Fruit fly (Drosophila melanogaster) whole organism, embryonic: ENCODE measurements around the gene yellow-e.
A peak's percentile ranks its signal among the peaks of the same experiment; 100 is the strongest.

ENCODE experiments used
- ATbp ChIP-seq: fragments of 200-800 bp; sonication (Bioruptor generic); optimal IDR thresholded peaks from 2 replicates; lab custom pipeline; 2017; ENCODE audit warnings: missing biosample characterization, mild to moderate bottlenecking, missing genetic modification characterization, missing genetic modification reagents
- Bteb2 ChIP-seq: fragments of 200-800 bp; sonication (Bioruptor generic); optimal IDR thresholded peaks from 2 replicates; lab custom pipeline; 2016; ENCODE audit warnings: missing biosample characterization, missing genetic modification characterization
- CG10267 ChIP-seq: fragments of 200-800 bp; sonication (Bioruptor generic); optimal IDR thresholded peaks from 2 replicates; lab custom pipeline; 2018; ENCODE audit warnings: missing biosample characterization, mild to moderate bottlenecking, missing genetic modification characterization, moderate library complexity
- CG11247 ChIP-seq: fragments of 200-800 bp; sonication (Bioruptor generic); IDR thresholded peaks from 2 replicates; pipeline ENCODE4 v1.3.6; 2022; ENCODE audit warnings: missing biosample characterization, missing genetic modification characterization
- CG12391 ChIP-seq: fragments of 200-800 bp; sonication (Bioruptor generic); optimal IDR thresholded peaks from 3 replicates; lab custom pipeline; 2018; ENCODE audit warnings: missing biosample characterization, mild to moderate bottlenecking, missing genetic modification characterization, moderate library complexity
- CG15011 ChIP-seq: fragments of 200-800 bp; sonication (Bioruptor generic); optimal IDR thresholded peaks from 3 replicates; lab custom pipeline; 2018; ENCODE audit warnings: missing biosample characterization, mild to moderate bottlenecking, missing genetic modification characterization
- CG1602 ChIP-seq: fragments of 200-800 bp; sonication (Bioruptor generic); optimal IDR thresholded peaks from 3 replicates; lab custom pipeline; 2016; ENCODE audit warnings: missing biosample characterization, missing genetic modification characterization
- CG16779 ChIP-seq: fragments of 200-800 bp; sonication (Bioruptor generic); IDR thresholded peaks from 2 replicates; pipeline ENCODE4 v1.3.6; 2022; ENCODE audit warnings: missing biosample characterization, missing genetic modification characterization
- CG18262 ChIP-seq: fragments of 200-800 bp; optimal IDR thresholded peaks from 3 replicates; lab custom pipeline; 2019; ENCODE audit warnings: missing biosample characterization, mild to moderate bottlenecking, missing genetic modification characterization, moderate library complexity
- CG18619 ChIP-seq: fragments of 200-800 bp; sonication (Bioruptor generic); optimal IDR thresholded peaks from 3 replicates; lab custom pipeline; 2017; ENCODE audit warnings: missing biosample characterization, mild to moderate bottlenecking, missing genetic modification characterization
- CG3065 ChIP-seq: fragments of 200-800 bp; sonication (Bioruptor generic); optimal IDR thresholded peaks from 2 replicates; lab custom pipeline; 2016; ENCODE audit warnings: missing biosample characterization, missing genetic modification characterization
- CG34422 ChIP-seq: fragments of 200-800 bp; sonication (Bioruptor generic); IDR thresholded peaks from 3 replicates; pipeline ENCODE4 v1.3.6; 2022; ENCODE audit warnings: missing biosample characterization, missing genetic modification characterization
- CG6272 ChIP-seq: fragments of 200-800 bp; sonication (Bioruptor generic); IDR thresholded peaks from 2 replicates; pipeline ENCODE4 v1.3.6; 2022; ENCODE audit warnings: missing biosample characterization, missing genetic modification characterization
- CG7357 ChIP-seq: fragments of 200-800 bp; sonication (Bioruptor generic); IDR thresholded peaks from 3 replicates; pipeline ENCODE4 v1.3.6; 2022; ENCODE audit warnings: missing biosample characterization, missing genetic modification characterization
- CG8359 ChIP-seq: fragments of 200-800 bp; sonication (Bioruptor generic); optimal IDR thresholded peaks from 2 replicates; lab custom pipeline; 2017; ENCODE audit warnings: missing biosample characterization, mild to moderate bottlenecking, missing genetic modification characterization, borderline replicate concordance
- D ChIP-seq, 2 experiments: fragments of 200-800 bp in 1 of 2; fragments of >200 bp in 1 of 2; sonication (Bioruptor generic) in 1 of 2; optimal IDR thresholded peaks; 2 replicates in 1 of 2; 3 replicates in 1 of 2; lab custom pipeline; 2017; ENCODE audit warnings: mild to moderate bottlenecking in 1 of 2, missing biosample characterization in 1 of 2, missing genetic modification characterization in 1 of 2, missing genetic modification reagents in 1 of 2
- E2f1 ChIP-seq: fragments of 200-800 bp; sonication (Bioruptor generic); IDR thresholded peaks from 2 replicates; pipeline ENCODE4 v1.3.6; 2022; ENCODE audit warnings: missing biosample characterization, missing genetic modification characterization
- E2f2 ChIP-seq: fragments of 200-800 bp; sonication (Bioruptor generic); IDR thresholded peaks from 2 replicates; pipeline ENCODE4 v1.3.6; 2022; ENCODE audit warnings: missing biosample characterization, missing genetic modification characterization
- ERR ChIP-seq: fragments of 200-800 bp; sonication (Bioruptor generic); optimal IDR thresholded peaks from 2 replicates; lab custom pipeline; 2016; ENCODE audit warnings: missing biosample characterization, missing genetic modification characterization
- HmgZ ChIP-seq: fragments of 200-800 bp; sonication (Bioruptor generic); optimal IDR thresholded peaks from 2 replicates; lab custom pipeline; 2018; ENCODE audit warnings: missing biosample characterization, mild to moderate bottlenecking, missing genetic modification characterization
- Hr51 ChIP-seq, 2 experiments: fragments of 200-800 bp; sonication (Bioruptor generic); optimal IDR thresholded peaks; 2 replicates in 1 of 2; 3 replicates in 1 of 2; lab custom pipeline; 2016 to 2018; ENCODE audit warnings: missing biosample characterization in 2 of 2, missing genetic modification characterization in 2 of 2, mild to moderate bottlenecking in 1 of 2, moderate library complexity in 1 of 2
- Opbp ChIP-seq: fragments of 200-800 bp; sonication (Bioruptor generic); IDR thresholded peaks from 3 replicates; pipeline ENCODE4 v1.3.6; 2022; ENCODE audit warnings: missing biosample characterization, missing genetic modification characterization; ENCODE audit not compliant: partially characterized antibody
- Pdp1 ChIP-seq, 2 experiments: fragments of 200-800 bp; sonication (Bioruptor generic); optimal IDR thresholded peaks; 3 replicates each; lab custom pipeline; 2016; ENCODE audit warnings: missing biosample characterization in 2 of 2, missing genetic modification characterization in 2 of 2, mild to moderate bottlenecking in 1 of 2, moderate library complexity in 1 of 2
- Rfx ChIP-seq: fragments of 200-800 bp; sonication (Bioruptor generic); IDR thresholded peaks from 2 replicates; pipeline ENCODE4 v1.3.6; 2022; ENCODE audit warnings: missing biosample characterization, missing genetic modification characterization
- Sry-δ ChIP-seq: fragments of 200-800 bp; sonication (Bioruptor generic); optimal IDR thresholded peaks from 2 replicates; lab custom pipeline; 2016; ENCODE audit warnings: missing biosample characterization, missing genetic modification characterization
- Usf ChIP-seq: fragments of 200-800 bp; sonication (Bioruptor generic); optimal IDR thresholded peaks from 2 replicates; lab custom pipeline; 2017; ENCODE audit warnings: missing genotype, missing biosample characterization, missing genetic modification characterization
- Xbp1 ChIP-seq: fragments of 200-800 bp; sonication (Bioruptor generic); optimal IDR thresholded peaks from 3 replicates; lab custom pipeline; 2016; ENCODE audit warnings: missing biosample characterization, mild to moderate bottlenecking, missing genetic modification characterization
- ap ChIP-seq: fragments of 200-800 bp; sonication (Bioruptor generic); IDR thresholded peaks from 2 replicates; pipeline ENCODE4 v1.3.6; 2022; ENCODE audit warnings: missing biosample characterization, missing genetic modification characterization
- br ChIP-seq: fragments of >200 bp; optimal IDR thresholded peaks from 2 replicates; lab custom pipeline; 2017
- chif ChIP-seq, 2 experiments: fragments of 200-800 bp; sonication (Bioruptor generic); optimal IDR thresholded peaks; 3 replicates each; lab custom pipeline; 2016; ENCODE audit warnings: missing biosample characterization in 2 of 2, missing genetic modification characterization in 2 of 2
- chm ChIP-seq: fragments of 200-800 bp; sonication (Bioruptor generic); IDR thresholded peaks from 2 replicates; pipeline ENCODE4 v1.3.6; 2022; ENCODE audit warnings: missing biosample characterization, missing genetic modification characterization
- croc ChIP-seq: fragments of 200-800 bp; sonication (Bioruptor generic); conservative IDR thresholded peaks from 3 replicates; pipeline ENCODE4 v1.3.6; 2022; ENCODE audit warnings: missing biosample characterization, missing genetic modification characterization
- dysf ChIP-seq: fragments of 200-800 bp; sonication (Bioruptor generic); IDR thresholded peaks from 3 replicates; pipeline ENCODE4 v1.3.6; 2022; ENCODE audit warnings: missing biosample characterization, missing genetic modification characterization
- fd3F ChIP-seq: fragments of 200-800 bp; sonication (Bioruptor generic); optimal IDR thresholded peaks from 2 replicates; lab custom pipeline; 2018; ENCODE audit warnings: missing biosample characterization, mild to moderate bottlenecking, missing genetic modification characterization, moderate library complexity
- fd96Cb ChIP-seq: fragments of 200-800 bp; sonication (Bioruptor generic); optimal IDR thresholded peaks from 2 replicates; lab custom pipeline; 2018; ENCODE audit warnings: missing biosample characterization, mild to moderate bottlenecking, missing genetic modification characterization, moderate library complexity
- grau ChIP-seq: fragments of 200-800 bp; optimal IDR thresholded peaks from 3 replicates; lab custom pipeline; 2019; ENCODE audit warnings: missing biosample characterization, mild to moderate bottlenecking, missing genetic modification characterization, moderate library complexity
- hkb ChIP-seq, 2 experiments: fragments of 200-800 bp in 1 of 2; fragments of >200 bp in 1 of 2; sonication (Bioruptor generic) in 1 of 2; IDR thresholded peaks in 1 of 2; optimal IDR thresholded peaks in 1 of 2; 2 replicates each; pipeline versions ENCODE4 v1.3.6 to Lab custom; 2017 to 2022; ENCODE audit warnings: missing biosample characterization in 1 of 2, missing genetic modification characterization in 1 of 2
- mam ChIP-seq: fragments of 200-800 bp; sonication (Bioruptor generic); optimal IDR thresholded peaks from 3 replicates; lab custom pipeline; 2016; ENCODE audit warnings: missing biosample characterization, missing genetic modification characterization
- mirr ChIP-seq: fragments of 200-800 bp; sonication (Bioruptor generic); optimal IDR thresholded peaks from 3 replicates; lab custom pipeline; 2018; ENCODE audit warnings: missing biosample characterization, mild to moderate bottlenecking, missing genetic modification characterization
- nmo ChIP-seq: fragments of 200-800 bp; sonication (Bioruptor generic); optimal IDR thresholded peaks from 2 replicates; lab custom pipeline; 2018; ENCODE audit warnings: missing biosample characterization, mild to moderate bottlenecking, missing genetic modification characterization, moderate library complexity
- prd ChIP-seq, 3 experiments: fragments of >200 bp in 2 of 3; fragments of 200-800 bp in 1 of 3; sonication (Bioruptor generic) in 1 of 3; optimal IDR thresholded peaks in 2 of 3; IDR thresholded peaks in 1 of 3; 2 replicates in 2 of 3; 3 replicates in 1 of 3; pipeline versions ENCODE4 v1.3.6 to Lab custom; 2017 to 2022; ENCODE audit warnings: missing biosample characterization in 1 of 3, missing genetic modification characterization in 1 of 3
- rib ChIP-seq: fragments of 200-800 bp; sonication (Bioruptor generic); IDR thresholded peaks from 2 replicates; pipeline ENCODE4 v1.3.6; 2022; ENCODE audit warnings: missing biosample characterization, missing genetic modification characterization
- scrt ChIP-seq: fragments of 200-800 bp; sonication (Bioruptor generic); optimal IDR thresholded peaks from 2 replicates; lab custom pipeline; 2018; ENCODE audit warnings: missing biosample characterization, mild to moderate bottlenecking, missing genetic modification characterization, moderate library complexity
- slbo ChIP-seq: fragments of 200-800 bp; sonication (Bioruptor generic); IDR thresholded peaks from 2 replicates; pipeline ENCODE4 v1.3.6; 2022; ENCODE audit warnings: missing biosample characterization, missing genetic modification characterization
- tgo ChIP-seq: fragments of 200-800 bp; sonication (Bioruptor generic); IDR thresholded peaks from 3 replicates; pipeline ENCODE4 v1.3.6; 2022; ENCODE audit warnings: missing biosample characterization, missing genetic modification characterization
- trem ChIP-seq: fragments of 200-800 bp; optimal IDR thresholded peaks from 3 replicates; lab custom pipeline; 2019; ENCODE audit warnings: missing biosample characterization, mild to moderate bottlenecking, missing genetic modification characterization, moderate library complexity
- twi ChIP-seq: fragments of 200-800 bp; optimal IDR thresholded peaks from 2 replicates; lab custom pipeline; 2019; ENCODE audit warnings: missing biosample characterization, mild to moderate bottlenecking, missing genetic modification characterization, moderate library complexity
- yki ChIP-seq: fragments of >200 bp; optimal IDR thresholded peaks from 3 replicates; lab custom pipeline; 2018
- zen ChIP-seq: fragments of 200-800 bp; sonication (Bioruptor generic); optimal IDR thresholded peaks from 3 replicates; lab custom pipeline; 2018; ENCODE audit warnings: missing biosample characterization, mild to moderate bottlenecking, missing genetic modification characterization, moderate library complexity

yellow-e gene

DNA sequence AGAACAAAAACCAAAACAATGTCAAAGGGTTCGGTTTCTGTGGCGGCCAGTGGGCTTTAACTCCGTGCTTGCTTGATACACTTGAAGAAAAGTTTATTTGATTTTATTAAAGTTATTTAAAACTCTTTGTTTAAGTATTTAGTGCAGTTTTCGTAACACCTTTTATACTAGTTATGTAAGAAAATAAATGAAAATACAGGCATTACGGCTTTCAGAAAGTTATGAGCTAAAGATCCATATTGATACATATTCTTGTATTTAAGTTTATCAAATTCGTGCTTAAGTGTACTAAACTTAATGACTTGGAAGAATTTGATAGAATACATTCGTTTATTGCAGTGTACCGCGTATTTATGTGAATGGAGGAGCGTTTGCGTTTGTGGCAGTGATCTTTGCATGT lies 31.4 kb upstream of the yellow-e start (continued):
- TF ChIP-seq HmgZ (tag; lab: Kevin White, UChicago), result peak; percentile 10
- peak; percentile 26 for TF ChIP-seq trem
- no peak for TF ChIP-seq CG34422
- peak; percentile 75 for TF ChIP-seq grau (tag; lab: Kevin White, UChicago)
- no peak for TF ChIP-seq mirr (GFP tag; lab: Kevin White, UChicago)
- no peak for TF ChIP-seq D (optimal IDR thresholded peaks at IDR 0.05; lab: Kevin White, UChicago)
- TF ChIP-seq D (GFP tag; optimal IDR thresholded peaks at IDR 0.05; lab: Kevin White, UChicago), result peak; percentile 13
- TF ChIP-seq twi (tag; lab: Kevin White, UChicago), result peak; percentile 23
- no peak for TF ChIP-seq zen (tag; lab: Kevin White, UChicago)
- no peak for TF ChIP-seq ATbp (GFP tag; lab: Kevin White, UChicago)
- TF ChIP-seq mam (GFP tag; lab: Kevin White, UChicago), result peak; percentile 37
- no peak for TF ChIP-seq Bteb2 (GFP tag; lab: Kevin White, UChicago)
- TF ChIP-seq Opbp (GFP tag; lab: Robert Waterston, UW), result no peak
- TF ChIP-seq fd3F (GFP tag; lab: Kevin White, UChicago), result peak; percentile 52
- TF ChIP-seq CG1602 (GFP tag; lab: Kevin White, UChicago), result peak; percentile 13
- peak; percentile 17 for TF ChIP-seq Usf (GFP tag; lab: Kevin White, UChicago)
- TF ChIP-seq hkb (optimal IDR thresholded peaks at IDR 0.05; lab: Kevin White, UChicago), result no peak
- no peak for TF ChIP-seq hkb (GFP tag; IDR thresholded peaks at IDR 0.05; lab: Robert Waterston, UW)
- no peak for TF ChIP-seq CG3065 (GFP tag; lab: Kevin White, UChicago)
- peak; percentile 1 for TF ChIP-seq CG18619 (GFP tag; lab: Kevin White, UChicago)
- no peak for TF ChIP-seq scrt
- TF ChIP-seq prd (optimal IDR thresholded peaks at IDR 0.05; lab: Kevin White, UChicago), result no peak
- TF ChIP-seq prd (GFP tag; IDR thresholded peaks at IDR 0.05; lab: Robert Waterston, UW), result peak; percentile 29; the same call in 1 of the 3 replicates
- TF ChIP-seq croc (GFP tag; lab: Robert Waterston, UW), result no peak; the same call in 2 of the 3 replicates
- TF ChIP-seq Pdp1 (GFP tag; optimal IDR thresholded peaks at IDR 0.05; lab: Kevin White, UChicago), result peak; percentile 27 to 56
- peak; percentile 54 for TF ChIP-seq Rfx
- TF ChIP-seq CG8359 (GFP tag; lab: Kevin White, UChicago), result no peak
- peak; percentile 22 for TF ChIP-seq Xbp1 (GFP tag; lab: Kevin White, UChicago)
- 0 out of 3 replicates have a peak, but pooled peaks have one; percentile 14 for TF ChIP-seq tgo (GFP tag; lab: Robert Waterston, UW)
- TF ChIP-seq CG18262 (tag; lab: Kevin White, UChicago), result peak; percentile 76
- TF ChIP-seq Sry-δ, result no peak
- TF ChIP-seq ap (GFP tag; lab: Robert Waterston, UW), result no peak
- no peak for TF ChIP-seq CG11247 (GFP tag; lab: Robert Waterston, UW)
- peak; percentile 41 for TF ChIP-seq CG10267 (tag; lab: Kevin White, UChicago)
- no peak for TF ChIP-seq chm (GFP tag; lab: Robert Waterston, UW)
- TF ChIP-seq slbo (GFP tag; lab: Robert Waterston, UW), result peak; percentile 49; the same call in 1 of the 2 replicates
- peak; percentile 68; the same call in 2 of the 3 replicates for TF ChIP-seq dysf (GFP tag; lab: Robert Waterston, UW)
- no peak for TF ChIP-seq rib (GFP tag; lab: Robert Waterston, UW)
- TF ChIP-seq br (lab: Kevin White, UChicago), result no peak
- TF ChIP-seq E2f1 (GFP tag; lab: Robert Waterston, UW), result 0 out of 2 replicates have a peak, but pooled peaks have one; percentile 13
- TF ChIP-seq CG15011 (GFP tag; lab: Kevin White, UChicago), result no peak
- peak; percentile 60; the same call in 1 of the 3 replicates for TF ChIP-seq CG7357 (GFP tag; lab: Robert Waterston, UW)
- TF ChIP-seq yki (lab: Kevin White, UChicago), result no peak
- peak in 1 of 2 experiments; percentile 47 for TF ChIP-seq chif (GFP tag; optimal IDR thresholded peaks at IDR 0.05; lab: Kevin White, UChicago)
- TF ChIP-seq CG6272 (GFP tag; lab: Robert Waterston, UW), result 0 out of 2 replicates have a peak, but pooled peaks have one; percentile 11
- no peak for TF ChIP-seq CG16779 (GFP tag; lab: Robert Waterston, UW)
- peak; percentile 46 for TF ChIP-seq CG12391 (tag; lab: Kevin White, UChicago)
- peak in 1 of 2 experiments; percentile 67 for TF ChIP-seq Hr51 (GFP tag; optimal IDR thresholded peaks at IDR 0.05; lab: Kevin White, UChicago)
- TF ChIP-seq ERR (GFP tag; lab: Kevin White, UChicago), result no peak
- TF ChIP-seq nmo (GFP tag; lab: Kevin White, UChicago), result peak; percentile 66
- peak; percentile 24; the same call in 1 of the 2 replicates for TF ChIP-seq E2f2 (GFP tag; lab: Robert Waterston, UW)
- peak; percentile 60 for TF ChIP-seq fd96Cb
